Fruit fly (Drosophila melanogaster) whole organism, embryonic: ENCODE data around the gene ry.

Source experiments
- ATbp ChIP-seq: fragments of 200-800 bp; sonication (Bioruptor generic); optimal IDR thresholded peaks from 2 replicates; lab custom pipeline; 2017; ENCODE audit warnings: missing biosample characterization, mild to moderate bottlenecking, missing genetic modification characterization, missing genetic modification reagents
- Aef1 ChIP-seq: fragments of 200-800 bp; sonication (Bioruptor generic); IDR thresholded peaks from 3 replicates; pipeline ENCODE4 v1.3.6; 2022; ENCODE audit warnings: missing biosample characterization, missing genetic modification characterization
- Antp ChIP-seq: fragments of 200-800 bp; sonication (Bioruptor generic); optimal IDR thresholded peaks from 3 replicates; lab custom pipeline; 2016; ENCODE audit warnings: missing biosample characterization, missing genetic modification characterization
- Awh ChIP-seq: fragments of 200-800 bp; sonication (Bioruptor generic); IDR thresholded peaks from 2 replicates; pipeline ENCODE4, ENCODE4 v1.3.6; 2022; ENCODE audit warnings: missing biosample characterization, missing genetic modification characterization
- Blimp-1 ChIP-seq: fragments of 200-800 bp; sonication (Bioruptor generic); optimal IDR thresholded peaks from 3 replicates; lab custom pipeline; 2018; ENCODE audit warnings: missing biosample characterization, missing genetic modification characterization, mild to moderate bottlenecking, moderate library complexity, missing genetic modification reagents
- CG10274 ChIP-seq: fragments of 200-800 bp; sonication (Bioruptor generic); optimal IDR thresholded peaks from 3 replicates; lab custom pipeline; 2017; ENCODE audit warnings: missing biosample characterization, mild to moderate bottlenecking, missing genetic modification characterization
- CG10366 ChIP-seq: fragments of 200-800 bp; sonication (Bioruptor generic); IDR thresholded peaks from 2 replicates; pipeline ENCODE4 v1.3.6; 2022; ENCODE audit warnings: missing biosample characterization, missing genetic modification characterization
- CG10654 ChIP-seq: fragments of 200-800 bp; sonication (Bioruptor generic); optimal IDR thresholded peaks from 2 replicates; lab custom pipeline; 2016; ENCODE audit warnings: missing biosample characterization, missing genetic modification characterization
- CG11247 ChIP-seq: fragments of 200-800 bp; sonication (Bioruptor generic); IDR thresholded peaks from 2 replicates; pipeline ENCODE4 v1.3.6; 2022; ENCODE audit warnings: missing biosample characterization, missing genetic modification characterization
- CG11398 ChIP-seq: fragments of 200-800 bp; sonication (Bioruptor generic); optimal IDR thresholded peaks from 2 replicates; lab custom pipeline; 2016; ENCODE audit warnings: missing biosample characterization, missing genetic modification characterization
- CG11504 ChIP-seq: fragments of 200-800 bp; sonication (Bioruptor generic); optimal IDR thresholded peaks from 3 replicates; lab custom pipeline; 2019; ENCODE audit warnings: missing biosample characterization, mild to moderate bottlenecking, missing genetic modification characterization, moderate library complexity
- CG13287 ChIP-seq: fragments of 200-800 bp; sonication (Bioruptor generic); IDR thresholded peaks from 2 replicates; pipeline ENCODE4 v1.3.6; 2022; ENCODE audit warnings: missing biosample characterization, missing genetic modification characterization; ENCODE audit not compliant: partially characterized antibody
- CG14441 ChIP-seq: fragments of 200-800 bp; sonication (Bioruptor generic); IDR thresholded peaks from 2 replicates; pipeline ENCODE4 v1.3.6; 2022; ENCODE audit warnings: missing biosample characterization, missing genetic modification characterization
- CG15073 ChIP-seq: fragments of 200-800 bp; sonication (Bioruptor generic); optimal IDR thresholded peaks from 2 replicates; lab custom pipeline; 2016; ENCODE audit warnings: missing biosample characterization, missing genetic modification characterization
- CG17186 ChIP-seq: fragments of 200-800 bp; sonication (Bioruptor generic); optimal IDR thresholded peaks from 3 replicates; lab custom pipeline; 2017; ENCODE audit warnings: missing biosample characterization, missing genetic modification reagents, missing genetic modification characterization
- CG17359 ChIP-seq: fragments of 200-800 bp; sonication (Bioruptor generic); optimal IDR thresholded peaks from 3 replicates; lab custom pipeline; 2018; ENCODE audit warnings: missing biosample characterization, mild to moderate bottlenecking, missing genetic modification characterization, moderate library complexity
- CG17829 ChIP-seq: fragments of 200-800 bp; optimal IDR thresholded peaks from 2 replicates; lab custom pipeline; 2019; ENCODE audit warnings: missing biosample characterization, mild to moderate bottlenecking, missing genetic modification characterization, moderate library complexity
- CG18476 ChIP-seq: fragments of 200-800 bp; sonication (Bioruptor generic); optimal IDR thresholded peaks from 2 replicates; lab custom pipeline; 2016; ENCODE audit warnings: missing biosample characterization, mild to moderate bottlenecking, missing genetic modification characterization
- CG2678 ChIP-seq: fragments of 200-800 bp; sonication (Bioruptor generic); optimal IDR thresholded peaks from 3 replicates; lab custom pipeline; 2019; ENCODE audit warnings: missing biosample characterization, mild to moderate bottlenecking, missing genetic modification characterization, moderate library complexity
- CG2712 ChIP-seq: fragments of 200-800 bp; optimal IDR thresholded peaks from 3 replicates; lab custom pipeline; 2019; ENCODE audit warnings: missing biosample characterization, mild to moderate bottlenecking, missing genetic modification characterization, moderate library complexity
- CG32767 ChIP-seq: fragments of 200-800 bp; sonication (Bioruptor generic); IDR thresholded peaks from 2 replicates; pipeline ENCODE4 v1.3.6; 2022; ENCODE audit warnings: missing biosample characterization, missing genetic modification characterization
- CG34422 ChIP-seq: fragments of 200-800 bp; sonication (Bioruptor generic); IDR thresholded peaks from 3 replicates; pipeline ENCODE4 v1.3.6; 2022; ENCODE audit warnings: missing biosample characterization, missing genetic modification characterization
- CG3838 ChIP-seq: fragments of 200-800 bp; sonication (Bioruptor generic); optimal IDR thresholded peaks from 3 replicates; lab custom pipeline; 2016; ENCODE audit warnings: missing biosample characterization, missing genetic modification characterization
- CG4404 ChIP-seq: fragments of 200-800 bp; sonication (Bioruptor generic); IDR thresholded peaks from 2 replicates; pipeline ENCODE4 v1.3.6; 2022; ENCODE audit warnings: missing biosample characterization, missing genetic modification characterization
- CG4730 ChIP-seq: fragments of 200-800 bp; sonication (Bioruptor generic); IDR thresholded peaks from 2 replicates; pipeline ENCODE4 v1.3.6; 2022; ENCODE audit warnings: missing biosample characterization, missing genetic modification characterization
- CG6791 ChIP-seq: fragments of 200-800 bp; sonication (Bioruptor generic); IDR thresholded peaks from 3 replicates; pipeline ENCODE4 v1.3.6; 2022; ENCODE audit warnings: missing biosample characterization, missing genetic modification characterization; ENCODE audit not compliant: partially characterized antibody
- CG7786 ChIP-seq: fragments of 200-800 bp; sonication (Bioruptor generic); optimal IDR thresholded peaks from 2 replicates; lab custom pipeline; 2016; ENCODE audit warnings: missing biosample characterization, missing genetic modification characterization
- CG8281 ChIP-seq: fragments of 200-800 bp; sonication (Bioruptor generic); optimal IDR thresholded peaks from 2 replicates; lab custom pipeline; 2018; ENCODE audit warnings: missing biosample characterization, mild to moderate bottlenecking, missing genetic modification characterization, moderate library complexity
- CrebB ChIP-seq: fragments of 200-800 bp; sonication (Bioruptor generic); optimal IDR thresholded peaks from 3 replicates; lab custom pipeline; 2018; ENCODE audit warnings: missing biosample characterization, mild to moderate bottlenecking, missing genetic modification characterization
- D ChIP-seq, 2 experiments: fragments of 200-800 bp in 1 of 2; fragments of >200 bp in 1 of 2; sonication (Bioruptor generic) in 1 of 2; optimal IDR thresholded peaks; 2 replicates in 1 of 2; 3 replicates in 1 of 2; lab custom pipeline; 2017; ENCODE audit warnings: mild to moderate bottlenecking in 1 of 2, missing biosample characterization in 1 of 2, missing genetic modification characterization in 1 of 2, missing genetic modification reagents in 1 of 2
- D19A ChIP-seq: fragments of 200-800 bp; optimal IDR thresholded peaks from 3 replicates; lab custom pipeline; 2019; ENCODE audit warnings: missing biosample characterization, mild to moderate bottlenecking, missing genetic modification characterization, moderate library complexity
- MTF-1 ChIP-seq: fragments of 200-800 bp; sonication (Bioruptor generic); optimal IDR thresholded peaks from 2 replicates; lab custom pipeline; 2018; ENCODE audit warnings: missing biosample characterization, mild to moderate bottlenecking, missing genetic modification characterization, borderline replicate concordance
- Nf-YC ChIP-seq: fragments of 200-800 bp; optimal IDR thresholded peaks from 3 replicates; lab custom pipeline; 2019; ENCODE audit warnings: missing biosample characterization, mild to moderate bottlenecking, missing genetic modification characterization, moderate library complexity
- Sin3A ChIP-seq: fragments of >200 bp; optimal IDR thresholded peaks from 2 replicates; lab custom pipeline; 2018
- Vsx1 ChIP-seq: fragments of 200-800 bp; sonication (Bioruptor generic); optimal IDR thresholded peaks from 2 replicates; lab custom pipeline; 2017; ENCODE audit warnings: missing biosample characterization, mild to moderate bottlenecking, missing genetic modification characterization, missing genetic modification reagents
- al ChIP-seq: fragments of 200-800 bp; sonication (Bioruptor generic); IDR thresholded peaks from 2 replicates; pipeline ENCODE4 v1.3.6; 2022; ENCODE audit warnings: missing biosample characterization, missing genetic modification characterization
- aop ChIP-seq: fragments of 200-800 bp; sonication (Bioruptor generic); IDR thresholded peaks from 2 replicates; pipeline ENCODE4 v1.3.6; 2022; ENCODE audit warnings: missing biosample characterization, missing genetic modification characterization
- ara ChIP-seq: fragments of 200-800 bp; sonication (Bioruptor generic); IDR thresholded peaks from 2 replicates; pipeline ENCODE4 v1.3.6; 2022; ENCODE audit warnings: missing biosample characterization, missing genetic modification characterization
- az2 ChIP-seq: fragments of 200-800 bp; sonication (Bioruptor generic); optimal IDR thresholded peaks from 3 replicates; lab custom pipeline; 2016; ENCODE audit warnings: missing biosample characterization, missing genetic modification characterization
- bcd ChIP-seq: fragments of 200-800 bp; sonication (Bioruptor generic); optimal IDR thresholded peaks from 2 replicates; lab custom pipeline; 2017; ENCODE audit warnings: missing biosample characterization, mild to moderate bottlenecking, missing genetic modification characterization
- dimm ChIP-seq: fragments of 200-800 bp; sonication (Bioruptor generic); IDR thresholded peaks from 2 replicates; pipeline ENCODE4 v1.3.6; 2022; ENCODE audit warnings: missing biosample characterization, missing genetic modification characterization
- ems ChIP-seq: fragments of 200-800 bp; sonication (Bioruptor generic); optimal IDR thresholded peaks from 3 replicates; lab custom pipeline; 2016; ENCODE audit warnings: missing biosample characterization, missing genetic modification characterization
- fd102C ChIP-seq: fragments of 200-800 bp; sonication (Bioruptor generic); optimal IDR thresholded peaks from 2 replicates; lab custom pipeline; 2018; ENCODE audit warnings: missing biosample characterization, mild to moderate bottlenecking, missing genetic modification characterization, moderate library complexity
- gfzf ChIP-seq: fragments of 200-800 bp; sonication (Bioruptor generic); optimal IDR thresholded peaks from 2 replicates; lab custom pipeline; 2016; ENCODE audit warnings: missing biosample characterization, mild to moderate bottlenecking, missing genetic modification characterization, moderate library complexity
- gsb-n ChIP-seq: fragments of 200-800 bp; sonication (Bioruptor generic); optimal IDR thresholded peaks from 3 replicates; lab custom pipeline; 2018; ENCODE audit warnings: missing biosample characterization, mild to moderate bottlenecking, missing genetic modification characterization
- her ChIP-seq: fragments of 200-800 bp; sonication (Bioruptor generic); optimal IDR thresholded peaks from 2 replicates; lab custom pipeline; 2016; ENCODE audit warnings: missing biosample characterization, missing genetic modification characterization
- odd ChIP-seq: fragments of 200-800 bp; sonication (Bioruptor generic); optimal IDR thresholded peaks from 2 replicates; lab custom pipeline; 2017; ENCODE audit warnings: missing biosample characterization, mild to moderate bottlenecking, missing genetic modification characterization
- pnt ChIP-seq: fragments of 200-800 bp; sonication (Bioruptor generic); optimal IDR thresholded peaks from 3 replicates; lab custom pipeline; 2016; ENCODE audit warnings: missing biosample characterization, missing genetic modification characterization
- wek ChIP-seq: fragments of 200-800 bp; sonication (Bioruptor generic); optimal IDR thresholded peaks from 3 replicates; lab custom pipeline; 2018; ENCODE audit warnings: missing biosample characterization, mild to moderate bottlenecking, missing genetic modification characterization, moderate library complexity
- z ChIP-seq: fragments of 200-800 bp; sonication (Bioruptor generic); IDR thresholded peaks from 3 replicates; pipeline ENCODE4 v1.3.6; 2022; ENCODE audit warnings: missing biosample characterization, missing genetic modification characterization

ry gene

dm6 chr3R:13012351-13012750, 20.0 kb upstream of the ry start (continued):
- 0 out of 2 replicates have a peak, but pooled peaks have one; percentile 15 for TF ChIP-seq al (GFP tag; lab: Robert Waterston, UW)
- TF ChIP-seq ATbp: peak; percentile 17
- TF ChIP-seq Vsx1: no peak
- peak; percentile 7 for TF ChIP-seq odd (GFP tag; lab: Kevin White, UChicago)
- TF ChIP-seq CG17186 (GFP tag; lab: Kevin White, UChicago): peak; percentile 17
- peak; percentile 16 for TF ChIP-seq CG10654 (GFP tag; lab: Kevin White, UChicago)
- peak; percentile 14 for TF ChIP-seq gsb-n (tag; lab: Kevin White, UChicago)
- TF ChIP-seq CG15073 (GFP tag; lab: Kevin White, UChicago): no peak
- peak; percentile 20 for TF ChIP-seq her (GFP tag; lab: Kevin White, UChicago)
- peak; percentile 82 for TF ChIP-seq CG14441 (GFP tag; lab: Robert Waterston, UW)
- TF ChIP-seq z: no peak
- peak; percentile 78 for TF ChIP-seq Awh (GFP tag; lab: Robert Waterston, UW)
- 0 out of 2 replicates have a peak, but pooled peaks have one; percentile 45 for TF ChIP-seq CG32767 (GFP tag; lab: Robert Waterston, UW)
- TF ChIP-seq CG11398 (GFP tag; lab: Kevin White, UChicago): no peak
- TF ChIP-seq ems (GFP tag; lab: Kevin White, UChicago): peak; percentile 61
- TF ChIP-seq CG10366 (GFP tag; lab: Robert Waterston, UW): peak; percentile 72
- TF ChIP-seq CG18476 (GFP tag; lab: Kevin White, UChicago): no peak
- TF ChIP-seq CG11504 (tag; lab: Kevin White, UChicago): peak; percentile 71
- TF ChIP-seq CG3838: peak; percentile 54
- TF ChIP-seq Antp (GFP tag; lab: Kevin White, UChicago): peak; percentile 76
- peak; percentile 27 for TF ChIP-seq wek
- peak; percentile 1 for TF ChIP-seq Blimp-1 (GFP tag; lab: Kevin White, UChicago)
- peak; percentile 19 for TF ChIP-seq Nf-YC (tag; lab: Kevin White, UChicago)
- TF ChIP-seq CG17829 (tag; lab: Kevin White, UChicago): peak; percentile 45
- peak; percentile 63 for TF ChIP-seq bcd (GFP tag; lab: Kevin White, UChicago)
- TF ChIP-seq CG6791 (GFP tag; lab: Robert Waterston, UW): 0 out of 3 replicates have a peak, but pooled peaks have one; percentile 11
- no peak for TF ChIP-seq fd102C (GFP tag; lab: Kevin White, UChicago)
- TF ChIP-seq CG4730: 0 out of 2 replicates have a peak, but pooled peaks have one; percentile 31
- no peak for TF ChIP-seq CG4404 (GFP tag; lab: Robert Waterston, UW)
- peak; percentile 65 for TF ChIP-seq CG11247 (GFP tag; lab: Robert Waterston, UW)
- peak; percentile 91 for TF ChIP-seq Aef1
- TF ChIP-seq pnt (GFP tag; lab: Kevin White, UChicago): peak; percentile 40
- peak; percentile 3 for TF ChIP-seq az2 (GFP tag; lab: Kevin White, UChicago)
- no peak for TF ChIP-seq D (optimal IDR thresholded peaks at IDR 0.05; lab: Kevin White, UChicago)
- TF ChIP-seq D (GFP tag; optimal IDR thresholded peaks at IDR 0.05; lab: Kevin White, UChicago): peak; percentile 40
- TF ChIP-seq CG13287 (GFP tag; lab: Robert Waterston, UW): no peak
- TF ChIP-seq dimm (GFP tag; lab: Robert Waterston, UW): 0 out of 2 replicates have a peak, but pooled peaks have one; percentile 16
- peak; percentile 39 for TF ChIP-seq MTF-1 (GFP tag; lab: Kevin White, UChicago)
- peak; percentile 62; the same call in 1 of the 2 replicates for TF ChIP-seq ara (GFP tag; lab: Robert Waterston, UW)
- TF ChIP-seq aop: 0 out of 2 replicates have a peak, but pooled peaks have one; percentile 48
- TF ChIP-seq gfzf: no peak
- TF ChIP-seq Sin3A: no peak
- TF ChIP-seq CG2712: peak; percentile 36
- TF ChIP-seq CG10274: no peak
- peak; percentile 57 for TF ChIP-seq CG2678 (tag; lab: Kevin White, UChicago)
- TF ChIP-seq CG8281: no peak
- TF ChIP-seq CG7786 (GFP tag; lab: Kevin White, UChicago): peak; percentile 65
- TF ChIP-seq D19A (tag; lab: Kevin White, UChicago): peak; percentile 53
- peak; percentile 65 for TF ChIP-seq CG17359
- TF ChIP-seq CG34422 (GFP tag; lab: Robert Waterston, UW): peak; percentile 86
- peak; percentile 66 for TF ChIP-seq CrebB (tag; lab: Kevin White, UChicago)
